Fruit fly (Drosophila melanogaster): ENCODE measurements around the gene tal-3A.

The tal-3A gene

dm6 chr3R:13793105-13793978 is 19.6 kb upstream of the tal-3A start (continued):
- TF ChIP-seq Ets21C (GFP tag; optimal IDR thresholded peaks at IDR 0.05) (peak; percentile 84), CG8632 (GFP tag; optimal IDR thresholded peaks at IDR 0.05) (peak; percentile 43), Eip78C (GFP tag) (peak; percentile 91), Hr39 (GFP tag; optimal IDR thresholded peaks at IDR 0.05) (peak; percentile 88), Smox (GFP tag; optimal IDR thresholded peaks at IDR 0.05) (peak; percentile 88), Ets96B (tag; optimal IDR thresholded peaks at IDR 0.05) (no peak), CG3919 (GFP tag; optimal IDR thresholded peaks at IDR 0.05) (peak; percentile 60), CG31627 (GFP tag; optimal IDR thresholded peaks at IDR 0.05) (peak; percentile 90), CG8319 (GFP tag; optimal IDR thresholded peaks at IDR 0.05) (peak; percentile 32), CG6792 (GFP tag; optimal IDR thresholded peaks at IDR 0.05) (peak; percentile 72), CG3032 (tag; optimal IDR thresholded peaks at IDR 0.05) (no peak), acj6 (GFP tag; optimal IDR thresholded peaks at IDR 0.05) (peak; percentile 77), eg (GFP tag; IDR thresholded peaks at IDR 0.05) (peak; percentile 34; the same call in 1 of the 3 replicates), Met (GFP tag; optimal IDR thresholded peaks at IDR 0.05) (peak; percentile 94), Hr4 (GFP tag; optimal IDR thresholded peaks at IDR 0.05) (peak; percentile 49), Blimp-1 (GFP tag; optimal IDR thresholded peaks at IDR 0.05) (peak; percentile 56), OdsH (GFP tag; optimal IDR thresholded peaks at IDR 0.05) (peak; percentile 63), net (GFP tag; optimal IDR thresholded peaks at IDR 0.05) (no peak), CG34406 (GFP tag; optimal IDR thresholded peaks at IDR 0.05) (peak; percentile 55), dsx (GFP tag; optimal IDR thresholded peaks at IDR 0.05; ENCODE audit: poor library complexity, severe bottlenecking) (no peak), fd59A (GFP tag; optimal IDR thresholded peaks at IDR 0.05) (no peak), esn (GFP tag; optimal IDR thresholded peaks at IDR 0.05) (peak; percentile 92), fkh (GFP tag; optimal IDR thresholded peaks at IDR 0.05) (no peak), CG11762 (GFP tag; optimal IDR thresholded peaks at IDR 0.05; ENCODE audit: insufficient read depth) (peak; percentile 15), vri (GFP tag; optimal IDR thresholded peaks at IDR 0.05) (peak; percentile 10), CG1621 (tag; optimal IDR thresholded peaks at IDR 0.05) (no peak), topi (GFP tag; optimal IDR thresholded peaks at IDR 0.05) (peak; percentile 88), CG6808 (GFP tag; optimal IDR thresholded peaks at IDR 0.05) (no peak), Eip75B (GFP tag; optimal IDR thresholded peaks at IDR 0.05) (peak; percentile 57), CG8119 (GFP tag; IDR thresholded peaks at IDR 0.05) (peak; percentile 46; the same call in 2 of the 3 replicates), Sox15 (GFP tag; optimal IDR thresholded peaks at IDR 0.05) (peak; percentile 47), pdm3 (GFP tag; optimal IDR thresholded peaks at IDR 0.05) (peak; percentile 64), svp (GFP tag) (peak; percentile 98), achi (GFP tag; optimal IDR thresholded peaks at IDR 0.05) (peak; percentile 51), ss (GFP tag; optimal IDR thresholded peaks at IDR 0.05) (no peak)

- peak; percentile 87 for TF ChIP-seq esn (GFP tag; optimal IDR thresholded peaks at IDR 0.05)
- TF ChIP-seq CG6163 (GFP tag; IDR thresholded peaks at IDR 0.05) = peak; percentile 19; the same call in 2 of the 3 replicates
- peak; percentile 56 for TF ChIP-seq CG10631 (GFP tag; optimal IDR thresholded peaks at IDR 0.05)
- TF ChIP-seq Ets96B (tag; optimal IDR thresholded peaks at IDR 0.05) = no peak
- peak; percentile 72 for TF ChIP-seq Ets21C (GFP tag; optimal IDR thresholded peaks at IDR 0.05)
- no peak for TF ChIP-seq CG6808 (GFP tag; optimal IDR thresholded peaks at IDR 0.05)
- TF ChIP-seq fd85E (GFP tag; optimal IDR thresholded peaks at IDR 0.05) = no peak
- peak; percentile 67 for TF ChIP-seq achi (GFP tag; optimal IDR thresholded peaks at IDR 0.05)
- TF ChIP-seq CG11902 (GFP tag; optimal IDR thresholded peaks at IDR 0.05) = peak; percentile 58
- TF ChIP-seq CG31627 (GFP tag; optimal IDR thresholded peaks at IDR 0.05) = peak; percentile 78
- TF ChIP-seq topi (GFP tag; optimal IDR thresholded peaks at IDR 0.05) = peak; percentile 83
- TF ChIP-seq CG15336 (GFP tag; IDR thresholded peaks at IDR 0.05) = peak; percentile 56
- peak; percentile 50 for TF ChIP-seq CG3919 (GFP tag; optimal IDR thresholded peaks at IDR 0.05)
- peak; percentile 84 for TF ChIP-seq Sox102F (GFP tag; optimal IDR thresholded peaks at IDR 0.05)
- no peak for TF ChIP-seq CG9139 (GFP tag; optimal IDR thresholded peaks at IDR 0.05)
- TF ChIP-seq Hr38 (GFP tag; optimal IDR thresholded peaks at IDR 0.05) = no peak
- TF ChIP-seq Blimp-1 (GFP tag; optimal IDR thresholded peaks at IDR 0.05) = peak; percentile 66
- TF ChIP-seq acj6 (GFP tag; optimal IDR thresholded peaks at IDR 0.05) = peak; percentile 72
- peak; percentile 86 for TF ChIP-seq Smox (GFP tag; optimal IDR thresholded peaks at IDR 0.05)
- no peak for TF ChIP-seq CG11294 (GFP tag; IDR thresholded peaks at IDR 0.05)
- TF ChIP-seq CG34406 (GFP tag; optimal IDR thresholded peaks at IDR 0.05) = peak; percentile 83
- peak; percentile 37 for TF ChIP-seq Sox14 (GFP tag; optimal IDR thresholded peaks at IDR 0.05)
- TF ChIP-seq vri (GFP tag; optimal IDR thresholded peaks at IDR 0.05) = no peak
- TF ChIP-seq Eip78C (GFP tag) = peak; percentile 81
- peak; percentile 67 for TF ChIP-seq CG8319 (GFP tag; optimal IDR thresholded peaks at IDR 0.05)
- peak; percentile 85 for TF ChIP-seq Met (GFP tag; optimal IDR thresholded peaks at IDR 0.05)
- peak; percentile 78 for TF ChIP-seq CG6792 (GFP tag; optimal IDR thresholded peaks at IDR 0.05)
Observed at dm6 chr3R:13793979-13794665, 18.8 kb upstream of the tal-3A start.
